Fruit fly (Drosophila melanogaster) Kc167 (cell line): ENCODE results near the gene WASp.

ENCODE experiments used
- Myc ChIP-seq: fragments of >200 bp; optimal IDR thresholded peaks from 2 replicates; lab custom pipeline; 2017; ENCODE audit warnings: missing external identifiers
- Sin3A ChIP-seq: fragments of >200 bp; optimal IDR thresholded peaks from 2 replicates; lab custom pipeline; 2018; ENCODE audit warnings: missing external identifiers
- h ChIP-seq: fragments of >200 bp; optimal IDR thresholded peaks from 3 replicates; lab custom pipeline; 2018; ENCODE audit warnings: missing external identifiers
- insv ChIP-seq: fragments of >200 bp; optimal IDR thresholded peaks from 3 replicates; lab custom pipeline; 2018; ENCODE audit warnings: missing external identifiers
- psq ChIP-seq: fragments of >200 bp; optimal IDR thresholded peaks from 2 replicates; lab custom pipeline; 2017; ENCODE audit warnings: missing external identifiers
- ttk ChIP-seq: sonication (Bioruptor generic); optimal IDR thresholded peaks from 2 replicates; lab custom pipeline; 2017; ENCODE audit warnings: missing external identifiers

Gene WASp

DNA sequence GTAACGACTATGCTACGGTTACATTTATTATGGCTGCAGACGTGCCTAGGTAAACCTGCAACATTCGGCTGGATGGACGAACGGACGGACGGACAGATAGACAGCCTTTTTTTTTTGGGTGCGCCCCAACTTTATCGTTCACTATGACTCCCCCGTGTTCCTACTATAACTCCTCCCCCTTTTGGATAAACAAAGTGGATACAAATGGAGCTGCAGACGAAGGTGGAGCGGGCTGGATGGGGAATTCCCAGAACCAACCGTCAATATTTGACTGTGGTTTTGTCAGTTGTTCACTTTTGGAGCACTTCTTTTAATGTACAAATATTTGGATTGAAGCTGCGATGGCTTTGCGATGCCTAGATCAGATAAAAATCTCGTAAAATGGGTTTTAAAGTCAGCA is 24.3 kb upstream of the WASp start:
- TF ChIP-seq Sin3A (lab: Kevin White, UChicago): no peak
- no peak for TF ChIP-seq h (lab: Kevin White, UChicago)
- TF ChIP-seq psq (lab: Kevin White, UChicago): no peak
- TF ChIP-seq Myc: no peak
- TF ChIP-seq ttk (lab: Kevin White, UChicago): no peak
- TF ChIP-seq insv (lab: Kevin White, UChicago): no peak

DNA sequence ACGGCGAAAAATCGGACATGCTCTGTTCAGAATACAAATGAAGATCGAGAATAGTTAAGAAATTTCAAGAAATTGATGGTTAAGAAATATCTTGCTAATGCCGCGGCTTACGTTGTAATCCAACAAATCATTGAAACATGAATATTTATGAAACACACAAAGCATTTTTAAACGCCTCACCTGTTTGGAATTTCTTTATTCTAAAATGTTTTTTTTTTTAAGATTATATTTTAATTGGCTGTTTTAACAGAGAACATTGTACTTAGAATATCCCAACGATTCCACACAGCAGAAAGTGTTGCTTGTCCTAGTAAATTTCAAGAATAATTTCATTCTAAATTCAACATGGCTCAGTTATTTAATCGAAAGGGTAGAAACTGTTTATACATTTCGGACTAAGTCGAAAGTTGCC is 20.1 kb upstream of the WASp start:
- TF ChIP-seq Myc: no peak

DNA sequence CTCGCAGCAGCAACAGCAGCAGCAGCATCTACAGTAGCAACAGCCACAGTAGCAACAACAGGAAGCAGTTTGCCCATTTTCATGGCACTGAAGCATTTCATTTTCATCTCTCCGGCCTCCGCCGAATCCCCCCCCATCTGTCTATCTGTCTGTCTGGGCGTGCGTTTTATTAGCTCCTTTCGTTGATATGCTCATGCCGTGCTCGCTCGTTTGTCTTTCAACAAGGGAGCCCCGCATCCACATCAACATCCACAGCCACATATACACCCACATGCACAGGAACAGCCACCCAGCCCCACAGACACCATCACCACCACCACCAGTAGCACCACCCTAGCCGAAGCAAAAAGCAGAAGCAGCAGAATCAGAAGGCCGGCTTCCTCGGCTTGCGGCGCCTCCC is 19.7 kb upstream of the WASp start:
- TF ChIP-seq ttk (lab: Kevin White, UChicago) (no peak), Myc (no peak), h (lab: Kevin White, UChicago) (no peak), Sin3A (lab: Kevin White, UChicago) (no peak), insv (lab: Kevin White, UChicago) (no peak), psq (lab: Kevin White, UChicago) (no peak)

DNA sequence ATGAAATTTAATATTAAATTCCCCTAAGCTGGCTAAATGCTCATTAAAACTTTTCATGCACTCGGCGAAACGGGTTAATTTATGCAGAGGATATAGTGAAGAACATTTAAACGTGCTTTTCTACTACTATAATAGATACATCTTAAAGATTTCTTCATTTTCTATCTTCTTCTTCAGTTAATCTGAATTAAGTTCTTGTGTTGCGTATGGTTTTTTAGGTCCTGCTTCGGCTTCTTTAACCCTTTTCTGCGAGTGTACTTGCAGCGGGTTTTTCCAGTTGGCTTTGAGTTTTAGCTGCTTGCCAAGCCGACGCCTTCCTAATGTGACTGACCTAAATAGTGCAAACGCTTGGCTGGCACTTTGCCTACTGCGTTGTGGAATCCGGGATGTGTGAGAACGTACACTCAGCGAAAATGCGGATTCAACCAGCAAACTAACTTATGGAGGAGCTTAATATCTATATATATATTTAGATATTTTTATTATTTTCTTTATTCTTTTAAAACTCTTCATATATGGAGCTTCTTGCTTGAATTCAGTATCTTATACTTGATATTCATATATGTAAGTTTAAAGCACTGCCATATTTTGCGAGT is 18.9 kb upstream of the WASp start:
- TF ChIP-seq insv (lab: Kevin White, UChicago) (no peak), ttk (lab: Kevin White, UChicago) (no peak), Myc (no peak), h (lab: Kevin White, UChicago) (no peak), Sin3A (lab: Kevin White, UChicago) (no peak), psq (lab: Kevin White, UChicago) (no peak)

DNA sequence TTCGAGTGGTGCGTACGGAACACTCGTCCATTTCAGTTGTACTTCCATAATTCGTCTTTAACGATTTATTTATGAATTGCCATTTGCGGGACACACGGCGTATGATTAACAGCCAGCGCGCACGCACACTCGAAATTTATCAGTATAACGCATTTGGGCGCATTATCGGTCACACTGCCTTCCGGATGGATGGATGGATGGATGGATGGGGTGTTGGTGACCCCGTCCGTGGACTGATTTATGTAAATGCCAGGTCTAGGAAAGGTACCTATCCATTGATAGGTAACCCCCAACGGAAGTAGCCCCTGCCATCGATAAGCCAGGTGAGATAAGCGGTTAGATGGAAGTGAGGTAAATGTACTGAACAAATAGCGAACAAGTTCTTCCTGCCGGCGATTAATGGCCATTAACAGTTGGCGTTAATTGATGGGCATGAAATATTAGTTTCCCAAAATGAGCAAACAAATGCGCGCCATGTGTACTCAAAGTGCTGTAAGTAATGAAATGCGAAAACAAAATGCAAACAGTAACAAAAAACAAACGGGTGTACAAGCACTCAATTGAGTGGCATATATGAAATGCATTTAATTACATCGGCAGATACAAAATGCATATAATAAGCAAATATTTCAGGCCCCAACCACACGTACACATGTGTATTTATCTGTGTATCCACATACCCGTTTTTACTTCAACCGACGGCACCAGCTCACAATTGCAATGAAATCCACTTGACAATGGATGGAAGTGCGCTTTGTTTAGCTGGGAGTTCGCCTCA is 17.1 kb upstream of the WASp start:
- no peak for TF ChIP-seq insv (lab: Kevin White, UChicago)
- TF ChIP-seq ttk (lab: Kevin White, UChicago): no peak
- no peak for TF ChIP-seq h (lab: Kevin White, UChicago)
- no peak for TF ChIP-seq Myc
- no peak for TF ChIP-seq Sin3A (lab: Kevin White, UChicago)
- TF ChIP-seq psq (lab: Kevin White, UChicago): no peak

DNA sequence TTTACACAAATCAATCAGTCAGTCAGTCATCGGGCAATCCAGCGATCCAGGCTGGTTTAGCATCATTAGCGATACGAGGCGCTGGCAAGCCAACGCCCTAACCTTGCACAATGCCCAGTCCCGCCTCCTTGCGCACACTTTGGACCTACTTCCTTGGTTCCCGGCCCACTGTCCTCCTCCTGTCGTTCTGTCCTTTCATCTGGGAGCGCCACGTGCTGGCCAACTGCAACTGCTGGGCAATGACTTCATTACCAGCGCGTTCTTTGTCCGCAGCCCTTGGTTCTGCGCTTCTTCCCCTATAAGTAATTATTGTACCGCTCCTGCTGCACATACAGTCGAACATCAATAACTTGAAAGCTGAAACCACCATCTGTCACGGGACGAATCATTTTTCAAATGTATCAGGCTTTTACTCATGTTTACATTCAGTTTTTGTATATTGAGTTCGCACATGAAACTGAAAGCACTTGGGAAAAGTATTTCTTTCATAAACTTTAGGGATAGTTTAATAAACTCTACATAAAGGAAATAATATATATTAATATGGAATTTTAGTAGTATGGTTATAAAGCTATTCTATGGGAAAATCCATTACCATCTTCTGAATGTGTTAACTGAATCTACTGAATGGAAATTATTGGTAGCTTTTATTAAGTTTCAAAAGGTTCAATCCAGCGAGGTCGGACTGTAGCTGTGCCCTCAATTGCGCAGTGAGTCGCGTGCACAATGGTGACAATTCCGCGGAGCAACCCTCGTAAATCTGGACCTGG is 15.9 kb upstream of the WASp start:
- no peak for TF ChIP-seq ttk (lab: Kevin White, UChicago)
- no peak for TF ChIP-seq h (lab: Kevin White, UChicago)
- no peak for TF ChIP-seq insv (lab: Kevin White, UChicago)
- TF ChIP-seq psq (lab: Kevin White, UChicago): no peak
- no peak for TF ChIP-seq Sin3A (lab: Kevin White, UChicago)
- TF ChIP-seq Myc: no peak

DNA sequence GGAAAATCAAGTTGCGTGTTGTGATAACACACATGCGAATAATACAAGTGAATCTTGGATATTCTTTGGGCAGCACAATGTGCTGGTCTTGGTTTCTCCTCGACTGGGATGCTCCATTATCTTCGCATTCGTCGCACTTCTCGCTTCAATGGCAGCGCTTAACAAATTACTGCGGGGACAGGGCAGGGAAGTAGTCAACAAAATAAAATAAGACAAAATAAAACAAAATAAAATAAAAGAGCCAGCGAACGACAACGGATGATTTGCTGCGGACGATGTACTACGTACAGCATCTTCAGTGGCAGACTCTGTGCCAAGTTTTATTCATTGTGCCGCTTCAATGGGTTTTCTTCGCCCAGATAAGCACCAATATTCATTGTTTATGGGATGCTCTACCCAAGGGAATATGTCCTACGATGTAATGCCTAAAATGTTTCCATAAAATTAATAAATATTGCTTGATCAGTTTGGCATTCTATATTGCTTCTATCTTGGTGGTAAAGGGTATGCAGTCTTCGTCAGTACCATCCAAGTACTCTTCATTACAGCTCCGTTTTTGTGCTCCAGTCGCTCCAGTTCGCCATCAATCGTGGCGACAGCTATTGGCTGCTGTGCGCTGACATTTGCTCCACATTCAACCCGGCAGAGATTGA is 15.2 kb upstream of the WASp start:
- no peak for TF ChIP-seq insv (lab: Kevin White, UChicago)
- no peak for TF ChIP-seq Myc
- TF ChIP-seq Sin3A (lab: Kevin White, UChicago): no peak
- no peak for TF ChIP-seq h (lab: Kevin White, UChicago)
- TF ChIP-seq ttk (lab: Kevin White, UChicago): no peak
- TF ChIP-seq psq (lab: Kevin White, UChicago): no peak

DNA sequence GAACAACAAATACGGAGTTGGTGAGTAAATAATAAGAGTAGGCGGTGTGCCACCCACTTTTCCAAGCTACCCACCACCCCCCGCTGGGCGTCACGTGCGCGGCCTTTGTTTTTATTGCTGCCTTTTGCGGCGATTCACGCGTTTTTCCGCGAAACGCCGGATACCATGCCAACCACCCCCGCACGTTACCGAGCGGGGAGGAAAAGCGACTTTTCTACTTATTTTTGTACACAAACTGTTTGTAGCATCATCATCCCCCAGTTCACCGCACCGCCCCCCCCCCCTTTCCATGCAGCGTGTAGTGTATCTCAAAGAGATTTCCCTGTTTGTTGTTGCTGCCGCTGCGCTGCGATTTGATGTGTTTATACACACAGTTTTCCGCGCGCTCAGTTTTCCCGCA is 14.2 kb upstream of the WASp start:
- TF ChIP-seq Sin3A (lab: Kevin White, UChicago): no peak
- no peak for TF ChIP-seq ttk (lab: Kevin White, UChicago)
- no peak for TF ChIP-seq h (lab: Kevin White, UChicago)
- no peak for TF ChIP-seq psq (lab: Kevin White, UChicago)
- no peak for TF ChIP-seq Myc
- no peak for TF ChIP-seq insv (lab: Kevin White, UChicago)

DNA sequence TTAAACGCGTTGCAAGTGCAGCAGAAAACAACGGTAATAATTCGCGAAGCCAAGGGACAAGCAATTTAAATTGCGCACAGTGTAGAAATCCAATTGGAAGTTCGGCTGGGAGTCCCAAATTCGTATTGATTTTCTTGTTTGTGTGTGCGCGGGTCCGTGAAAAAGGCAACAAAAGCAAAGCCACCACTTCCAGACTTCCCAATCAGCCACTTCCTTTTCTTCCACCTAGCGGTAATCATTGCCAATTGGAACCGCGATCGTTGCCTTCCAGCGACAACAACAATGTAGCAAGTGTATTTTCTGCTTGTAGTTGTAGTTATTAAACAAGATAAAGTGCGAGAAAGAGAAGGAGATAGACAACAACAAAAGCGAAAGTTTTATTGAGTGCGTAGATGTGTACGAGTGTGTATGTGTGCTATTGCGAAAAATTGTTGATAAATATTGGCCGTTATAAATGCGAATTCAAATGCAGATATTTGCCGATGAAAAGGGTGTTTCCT is 13.6 kb upstream of the WASp start:
- TF ChIP-seq Sin3A (lab: Kevin White, UChicago): no peak

DNA sequence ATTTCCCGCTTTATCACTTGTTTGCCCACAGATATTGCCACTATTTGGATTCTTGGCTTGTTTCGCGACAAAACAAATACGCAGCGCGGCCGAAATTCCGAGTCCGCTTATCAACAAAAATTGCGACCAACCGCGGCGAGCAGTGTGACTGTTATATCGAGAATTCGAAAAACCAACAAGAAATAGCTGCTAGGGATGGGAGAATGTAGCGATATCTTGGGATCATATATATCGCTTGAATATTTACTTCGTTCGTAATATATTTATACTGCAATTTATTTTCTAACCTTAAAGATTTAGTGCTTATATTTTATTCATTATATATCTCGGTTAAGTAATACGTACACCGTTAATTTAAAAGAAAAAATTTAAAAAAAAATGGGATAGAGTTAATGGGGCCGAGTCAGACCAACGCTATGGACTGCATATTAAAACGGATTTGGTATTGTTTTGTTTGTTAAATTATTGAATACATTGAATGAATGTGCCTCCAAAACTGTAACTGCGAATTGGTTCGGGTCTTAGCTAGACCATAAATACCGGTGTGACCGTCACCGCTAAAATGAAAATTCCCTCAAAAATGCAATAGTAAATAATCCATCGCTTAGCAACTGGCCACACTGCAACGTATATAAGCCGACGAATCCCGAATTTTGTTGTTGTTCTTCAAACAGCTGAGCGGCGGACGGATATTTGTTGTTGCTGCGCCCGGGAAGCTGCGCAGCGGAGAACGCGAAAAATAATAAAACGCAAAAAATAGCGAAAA is 13.0 kb upstream of the WASp start, which contains the start of the genes Apc and spg:
Gene Apc (minus strand): TSS at position 138 of the 766 bp plus-strand sequence.
Gene spg (plus strand): TSS at position 660 of the 766 bp plus-strand sequence.
- TF ChIP-seq psq (lab: Kevin White, UChicago) (no peak), Myc (no peak), ttk (lab: Kevin White, UChicago) (no peak), h (lab: Kevin White, UChicago) (no peak), Sin3A (lab: Kevin White, UChicago) (no peak), insv (lab: Kevin White, UChicago) (no peak)
